Worm (Caenorhabditis elegans): ENCODE data around the gene F49C5.11.

- no peak for TF ChIP-seq drap-1 (GFP tag; optimal IDR thresholded peaks at IDR 0.05)
- no peak for TF ChIP-seq elt-3 (tag; optimal IDR thresholded peaks at IDR 0.05)
- no peak for TF ChIP-seq nhr-12 (tag; optimal IDR thresholded peaks at IDR 0.05)
- no peak for TF ChIP-seq mab-5 (tag; optimal IDR thresholded peaks at IDR 0.05)
- no peak for TF ChIP-seq snpc-4 (tag; optimal IDR thresholded peaks at IDR 0.05)
- no peak for TF ChIP-seq ztf-11 (tag; optimal IDR thresholded peaks at IDR 0.05)
- no peak for TF ChIP-seq pha-4 (tag; optimal IDR thresholded peaks at IDR 0.05)
- no peak for TF ChIP-seq lsy-2 (tag; optimal IDR thresholded peaks at IDR 0.05)
- no peak for TF ChIP-seq unc-62 (GFP tag; optimal IDR thresholded peaks at IDR 0.05)
- TF ChIP-seq nhr-237 (tag; optimal IDR thresholded peaks at IDR 0.05) = no peak
These were observed 8.1 kb upstream of the F49C5.11 start, which contains the start of gene F49C5.16 for ce11 chrII:12547547-12547946.
